Fruit fly (Drosophila melanogaster) whole organism, embryonic: ENCODE data around the gene Cp7Fa.

Experiments used
- Ada2b ChIP-seq: fragments of 200-800 bp; sonication (Bioruptor generic); IDR thresholded peaks from 2 replicates; pipeline ENCODE4 v1.3.6; 2022; ENCODE audit warnings: missing biosample characterization, missing genetic modification characterization
- Atf3 ChIP-seq: fragments of 200-800 bp; sonication (Bioruptor generic); optimal IDR thresholded peaks from 3 replicates; lab custom pipeline; 2016; ENCODE audit warnings: missing biosample characterization, missing genetic modification characterization
- CG11093 ChIP-seq: fragments of 200-800 bp; sonication (Bioruptor generic); IDR thresholded peaks from 3 replicates; pipeline ENCODE4 v1.3.6; 2022; ENCODE audit warnings: missing biosample characterization, missing genetic modification characterization
- CG11723 ChIP-seq: fragments of 200-800 bp; sonication (Bioruptor generic); optimal IDR thresholded peaks from 2 replicates; lab custom pipeline; 2017; ENCODE audit warnings: missing biosample characterization, mild to moderate bottlenecking, missing genetic modification characterization
- CG12391 ChIP-seq: fragments of 200-800 bp; sonication (Bioruptor generic); optimal IDR thresholded peaks from 3 replicates; lab custom pipeline; 2018; ENCODE audit warnings: missing biosample characterization, mild to moderate bottlenecking, missing genetic modification characterization, moderate library complexity
- CG12942 ChIP-seq: fragments of 200-800 bp; sonication (Bioruptor generic); optimal IDR thresholded peaks from 3 replicates; lab custom pipeline; 2016; ENCODE audit warnings: missing biosample characterization, missing genetic modification characterization
- CG13775 ChIP-seq: fragments of 200-800 bp; sonication (Bioruptor generic); optimal IDR thresholded peaks from 3 replicates; lab custom pipeline; 2017; ENCODE audit warnings: missing biosample characterization, mild to moderate bottlenecking, missing genetic modification characterization
- CG14860 ChIP-seq: fragments of 200-800 bp; sonication (Bioruptor generic); IDR thresholded peaks from 3 replicates; pipeline ENCODE4 v1.3.6; 2022; ENCODE audit warnings: missing biosample characterization, missing genetic modification characterization; ENCODE audit not compliant: partially characterized antibody
- CG15514 ChIP-seq: fragments of 200-800 bp; sonication (Bioruptor generic); optimal IDR thresholded peaks from 3 replicates; lab custom pipeline; 2017; ENCODE audit warnings: missing biosample characterization, missing genetic modification characterization, mild to moderate bottlenecking, moderate library complexity, missing genetic modification reagents
- CG16779 ChIP-seq: fragments of 200-800 bp; sonication (Bioruptor generic); IDR thresholded peaks from 2 replicates; pipeline ENCODE4 v1.3.6; 2022; ENCODE audit warnings: missing biosample characterization, missing genetic modification characterization
- CG16815 ChIP-seq: fragments of 200-800 bp; sonication (Bioruptor generic); optimal IDR thresholded peaks from 3 replicates; lab custom pipeline; 2017; ENCODE audit warnings: missing biosample characterization, mild to moderate bottlenecking, missing genetic modification characterization
- CG18619 ChIP-seq: fragments of 200-800 bp; sonication (Bioruptor generic); optimal IDR thresholded peaks from 3 replicates; lab custom pipeline; 2017; ENCODE audit warnings: missing biosample characterization, mild to moderate bottlenecking, missing genetic modification characterization
- CG18764 ChIP-seq: fragments of 200-800 bp; sonication (Bioruptor generic); optimal IDR thresholded peaks from 3 replicates; lab custom pipeline; 2016; ENCODE audit warnings: missing biosample characterization, missing genetic modification characterization
- CG30403 ChIP-seq: fragments of 200-800 bp; sonication (Bioruptor generic); optimal IDR thresholded peaks from 3 replicates; lab custom pipeline; 2016; ENCODE audit warnings: missing biosample characterization, missing genetic modification characterization
- CG34224 ChIP-seq: fragments of 200-800 bp; sonication (Bioruptor generic); IDR thresholded peaks from 3 replicates; pipeline ENCODE4 v1.3.6; 2022; ENCODE audit warnings: missing biosample characterization, missing genetic modification characterization; ENCODE audit not compliant: partially characterized antibody
- CG34422 ChIP-seq: fragments of 200-800 bp; sonication (Bioruptor generic); IDR thresholded peaks from 3 replicates; pipeline ENCODE4 v1.3.6; 2022; ENCODE audit warnings: missing biosample characterization, missing genetic modification characterization
- CG3726 ChIP-seq: fragments of 200-800 bp; sonication (Bioruptor generic); IDR thresholded peaks from 3 replicates; pipeline ENCODE4, ENCODE4 v1.3.6; 2022; ENCODE audit warnings: missing biosample characterization, missing genetic modification characterization
- CG4404 ChIP-seq: fragments of 200-800 bp; sonication (Bioruptor generic); IDR thresholded peaks from 2 replicates; pipeline ENCODE4 v1.3.6; 2022; ENCODE audit warnings: missing biosample characterization, missing genetic modification characterization
- CG6254 ChIP-seq: fragments of 200-800 bp; sonication (Bioruptor generic); optimal IDR thresholded peaks from 3 replicates; lab custom pipeline; 2017; ENCODE audit warnings: mild to moderate bottlenecking, missing biosample characterization, missing genetic modification reagents, missing genetic modification characterization
- CG8089 ChIP-seq: fragments of 200-800 bp; sonication (Bioruptor generic); optimal IDR thresholded peaks from 3 replicates; lab custom pipeline; 2016; ENCODE audit warnings: missing biosample characterization, missing genetic modification characterization
- CG8359 ChIP-seq: fragments of 200-800 bp; sonication (Bioruptor generic); optimal IDR thresholded peaks from 2 replicates; lab custom pipeline; 2017; ENCODE audit warnings: missing biosample characterization, mild to moderate bottlenecking, missing genetic modification characterization, borderline replicate concordance
- CG8765 ChIP-seq: fragments of 200-800 bp; sonication (Bioruptor generic); IDR thresholded peaks from 2 replicates; pipeline ENCODE4 v1.3.6; 2022; ENCODE audit warnings: missing biosample characterization, missing genetic modification characterization
- CG9437 ChIP-seq: fragments of 200-800 bp; sonication (Bioruptor generic); optimal IDR thresholded peaks from 2 replicates; lab custom pipeline; 2018; ENCODE audit warnings: missing biosample characterization, mild to moderate bottlenecking, missing genetic modification characterization
- D ChIP-seq, 2 experiments: fragments of 200-800 bp in 1 of 2; fragments of >200 bp in 1 of 2; sonication (Bioruptor generic) in 1 of 2; optimal IDR thresholded peaks; 2 replicates in 1 of 2; 3 replicates in 1 of 2; lab custom pipeline; 2017; ENCODE audit warnings: mild to moderate bottlenecking in 1 of 2, missing biosample characterization in 1 of 2, missing genetic modification characterization in 1 of 2, missing genetic modification reagents in 1 of 2
- D19A ChIP-seq: fragments of 200-800 bp; optimal IDR thresholded peaks from 3 replicates; lab custom pipeline; 2019; ENCODE audit warnings: missing biosample characterization, mild to moderate bottlenecking, missing genetic modification characterization, moderate library complexity
- HLH4C ChIP-seq: fragments of 200-800 bp; sonication (Bioruptor generic); IDR thresholded peaks from 3 replicates; pipeline ENCODE4 v1.3.6; 2022; ENCODE audit warnings: missing biosample characterization, missing genetic modification characterization; ENCODE audit not compliant: partially characterized antibody
- Hand ChIP-seq: fragments of 200-800 bp; sonication (Bioruptor generic); optimal IDR thresholded peaks from 2 replicates; lab custom pipeline; 2017; ENCODE audit warnings: mild to moderate bottlenecking, missing biosample characterization, missing genetic modification reagents, missing genetic modification characterization
- Lim3 ChIP-seq: fragments of 200-800 bp; sonication (Bioruptor generic); IDR thresholded peaks from 2 replicates; pipeline ENCODE4 v1.3.6; 2022; ENCODE audit warnings: missing biosample characterization, missing genetic modification characterization
- PHDP ChIP-seq: fragments of 200-800 bp; sonication (Bioruptor generic); optimal IDR thresholded peaks from 3 replicates; lab custom pipeline; 2018; ENCODE audit warnings: missing biosample characterization, mild to moderate bottlenecking, missing genetic modification characterization, moderate library complexity
- Spps ChIP-seq: fragments of 200-800 bp; sonication (Bioruptor generic); optimal IDR thresholded peaks from 2 replicates; lab custom pipeline; 2018; ENCODE audit warnings: missing biosample characterization, mild to moderate bottlenecking, missing genetic modification characterization
- Sry-β ChIP-seq: fragments of 200-800 bp; sonication (Bioruptor generic); optimal IDR thresholded peaks from 2 replicates; lab custom pipeline; 2018; ENCODE audit warnings: missing biosample characterization, mild to moderate bottlenecking, missing genetic modification characterization, moderate library complexity
- Taf1 ChIP-seq: fragments of 200-800 bp; sonication (Bioruptor generic); IDR thresholded peaks from 2 replicates; pipeline ENCODE4 v1.3.6; 2022; ENCODE audit warnings: missing biosample characterization, missing genetic modification characterization
- ab ChIP-seq: fragments of 200-800 bp; sonication (Bioruptor generic); optimal IDR thresholded peaks from 2 replicates; lab custom pipeline; 2016; ENCODE audit warnings: missing biosample characterization, missing genetic modification characterization
- abd-A ChIP-seq: fragments of 200-800 bp; sonication (Bioruptor generic); optimal IDR thresholded peaks from 3 replicates; lab custom pipeline; 2019; ENCODE audit warnings: missing biosample characterization, mild to moderate bottlenecking, missing genetic modification characterization, moderate library complexity
- amos ChIP-seq: fragments of 200-800 bp; sonication (Bioruptor generic); IDR thresholded peaks from 2 replicates; pipeline ENCODE4 v1.3.6; 2022; ENCODE audit warnings: missing biosample characterization, missing genetic modification characterization; ENCODE audit not compliant: partially characterized antibody
- cad ChIP-seq: fragments of >200 bp; optimal IDR thresholded peaks from 2 replicates; lab custom pipeline; 2017; ENCODE audit warnings: missing biosample characterization, missing genetic modification characterization
- dimm ChIP-seq: fragments of 200-800 bp; sonication (Bioruptor generic); IDR thresholded peaks from 2 replicates; pipeline ENCODE4 v1.3.6; 2022; ENCODE audit warnings: missing biosample characterization, missing genetic modification characterization
- en ChIP-seq: fragments of 200-800 bp; sonication (Bioruptor generic); optimal IDR thresholded peaks from 2 replicates; lab custom pipeline; 2016; ENCODE audit warnings: missing biosample characterization, missing genetic modification characterization
- ham ChIP-seq: fragments of 200-800 bp; sonication (Bioruptor generic); IDR thresholded peaks from 2 replicates; pipeline ENCODE4 v1.3.6; 2022; ENCODE audit warnings: missing biosample characterization, missing genetic modification characterization
- kay ChIP-seq: fragments of 200-800 bp; sonication (Bioruptor generic); optimal IDR thresholded peaks from 2 replicates; lab custom pipeline; 2016; ENCODE audit warnings: missing biosample characterization, missing genetic modification characterization
- klu ChIP-seq: fragments of 200-800 bp; sonication (Bioruptor generic); IDR thresholded peaks from 2 replicates; pipeline ENCODE4 v1.3.6; 2022; ENCODE audit warnings: missing biosample characterization, missing genetic modification characterization
- kni ChIP-seq: fragments of 200-800 bp; sonication (Bioruptor generic); optimal IDR thresholded peaks from 3 replicates; lab custom pipeline; 2017; ENCODE audit warnings: mild to moderate bottlenecking, missing biosample characterization, missing genetic modification reagents, missing genetic modification characterization
- nau ChIP-seq: fragments of 200-800 bp; sonication (Bioruptor generic); optimal IDR thresholded peaks from 3 replicates; lab custom pipeline; 2017; ENCODE audit warnings: missing biosample characterization, mild to moderate bottlenecking, missing genetic modification characterization, missing genetic modification reagents
- odd ChIP-seq: fragments of 200-800 bp; sonication (Bioruptor generic); optimal IDR thresholded peaks from 2 replicates; lab custom pipeline; 2017; ENCODE audit warnings: missing biosample characterization, mild to moderate bottlenecking, missing genetic modification characterization
- sr ChIP-seq: fragments of 200-800 bp; sonication (Bioruptor generic); IDR thresholded peaks from 3 replicates; pipeline ENCODE4 v1.3.6; 2022; ENCODE audit warnings: missing biosample characterization, missing genetic modification characterization
- stc ChIP-seq: fragments of 200-800 bp; sonication (Bioruptor generic); IDR thresholded peaks from 2 replicates; pipeline ENCODE4 v1.3.6; 2022; ENCODE audit warnings: missing biosample characterization, missing genetic modification characterization
- tgo ChIP-seq: fragments of 200-800 bp; sonication (Bioruptor generic); IDR thresholded peaks from 3 replicates; pipeline ENCODE4 v1.3.6; 2022; ENCODE audit warnings: missing biosample characterization, missing genetic modification characterization
- trem ChIP-seq: fragments of 200-800 bp; optimal IDR thresholded peaks from 3 replicates; lab custom pipeline; 2019; ENCODE audit warnings: missing biosample characterization, mild to moderate bottlenecking, missing genetic modification characterization, moderate library complexity
- zf30C ChIP-seq: fragments of 200-800 bp; sonication (Bioruptor generic); optimal IDR thresholded peaks from 3 replicates; lab custom pipeline; 2018; ENCODE audit warnings: missing biosample characterization, mild to moderate bottlenecking, missing genetic modification characterization

Cp7Fa gene

dm6 chrX:8444883-8445572, 25.7 kb upstream of the Cp7Fa start (continued):
- TF ChIP-seq CG13775 (GFP tag; lab: Kevin White, UChicago) (peak; percentile 45), kni (GFP tag; lab: Kevin White, UChicago) (no peak), ham (no peak), CG30403 (GFP tag; lab: Kevin White, UChicago) (peak; percentile 36), nau (GFP tag; lab: Kevin White, UChicago) (no peak), CG4404 (peak; percentile 62), CG16815 (GFP tag; lab: Kevin White, UChicago) (peak; percentile 6), CG12942 (no peak), Spps (tag; lab: Kevin White, UChicago) (peak; percentile 61), ab (GFP tag; lab: Kevin White, UChicago) (no peak), abd-A (tag; lab: Kevin White, UChicago) (no peak), CG11093 (GFP tag; lab: Robert Waterston, UW) (no peak), CG11723 (no peak), tgo (GFP tag; lab: Robert Waterston, UW) (0 out of 3 replicates have a peak, but pooled peaks have one; percentile 30), odd (GFP tag; lab: Kevin White, UChicago) (no peak), CG12391 (tag; lab: Kevin White, UChicago) (peak; percentile 83), CG34224 (no peak), Taf1 (GFP tag; lab: Robert Waterston, UW) (no peak), D19A (tag; lab: Kevin White, UChicago) (peak; percentile 77), CG8359 (GFP tag; lab: Kevin White, UChicago) (no peak), CG8089 (no peak), CG14860 (GFP tag; lab: Robert Waterston, UW) (no peak), CG15514 (peak; percentile 28), CG18764 (GFP tag; lab: Kevin White, UChicago) (no peak), stc (peak; percentile 65), klu (GFP tag; lab: Robert Waterston, UW) (no peak), CG8765 (GFP tag; lab: Robert Waterston, UW) (no peak), sr (GFP tag; lab: Robert Waterston, UW) (0 out of 3 replicates have a peak, but pooled peaks have one; percentile 19), trem (tag; lab: Kevin White, UChicago) (peak; percentile 74), CG3726 (GFP tag; lab: Robert Waterston, UW) (no peak), HLH4C (GFP tag; lab: Robert Waterston, UW) (no peak), CG6254 (GFP tag; lab: Kevin White, UChicago) (peak; percentile 25), Hand (GFP tag; lab: Kevin White, UChicago) (no peak), CG34422 (GFP tag; lab: Robert Waterston, UW) (no peak; the same call in 2 of the 3 replicates), en (no peak), CG18619 (GFP tag; lab: Kevin White, UChicago) (no peak), zf30C (GFP tag; lab: Kevin White, UChicago) (peak; percentile 80), Sry-β (GFP tag; lab: Kevin White, UChicago) (no peak), kay (GFP tag; lab: Kevin White, UChicago) (no peak), cad (GFP tag; lab: Kevin White, UChicago) (no peak), Atf3 (GFP tag; lab: Kevin White, UChicago) (no peak), PHDP (peak; percentile 64), CG9437 (GFP tag; lab: Kevin White, UChicago) (peak; percentile 54), D (optimal IDR thresholded peaks at IDR 0.05; lab: Kevin White, UChicago) (no peak), D (GFP tag; optimal IDR thresholded peaks at IDR 0.05; lab: Kevin White, UChicago) (no peak), dimm (GFP tag; lab: Robert Waterston, UW) (no peak), CG16779 (peak; percentile 17; the same call in 1 of the 2 replicates), Ada2b (GFP tag; lab: Robert Waterston, UW) (no peak), Lim3 (no peak), amos (GFP tag; lab: Robert Waterston, UW) (no peak)
